Fruit fly (Drosophila melanogaster) Kc167 (cell line): Measurements from ENCODE around the gene CG6675.

Experiments used
- Myc ChIP-seq: fragments of >200 bp; optimal IDR thresholded peaks from 2 replicates; lab custom pipeline; 2017; ENCODE audit warnings: missing external identifiers
- Sin3A ChIP-seq: fragments of >200 bp; optimal IDR thresholded peaks from 2 replicates; lab custom pipeline; 2018; ENCODE audit warnings: missing external identifiers
- h ChIP-seq: fragments of >200 bp; optimal IDR thresholded peaks from 3 replicates; lab custom pipeline; 2018; ENCODE audit warnings: missing external identifiers
- psq ChIP-seq: fragments of >200 bp; optimal IDR thresholded peaks from 2 replicates; lab custom pipeline; 2017; ENCODE audit warnings: missing external identifiers
- ttk ChIP-seq: sonication (Bioruptor generic); optimal IDR thresholded peaks from 2 replicates; lab custom pipeline; 2017; ENCODE audit warnings: missing external identifiers

DNA sequence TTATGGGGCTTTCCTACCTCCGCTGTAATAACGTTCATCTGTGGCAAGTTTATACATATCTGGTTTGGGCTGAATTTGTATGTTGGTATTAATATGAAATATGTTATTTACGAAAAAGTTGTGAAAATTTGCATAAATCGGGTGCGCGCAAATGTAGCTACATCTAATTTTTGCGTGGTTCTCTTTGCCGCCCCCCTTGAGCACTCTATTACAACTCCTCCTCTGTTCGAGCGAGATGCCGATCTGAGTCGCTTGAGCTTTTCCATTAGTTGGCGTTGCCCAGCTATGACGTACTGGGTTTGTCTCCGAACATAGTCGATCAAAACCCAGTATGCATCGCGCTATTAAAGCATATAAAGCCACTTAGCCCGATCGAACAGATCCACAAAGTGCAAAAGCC lies at the start of gene CG6675:
- no peak for TF ChIP-seq h (lab: Kevin White, UChicago)
- no peak for TF ChIP-seq Sin3A (lab: Kevin White, UChicago)
- TF ChIP-seq psq (lab: Kevin White, UChicago) = no peak
- TF ChIP-seq Myc (lab: Kevin White, UChicago) = no peak
- TF ChIP-seq ttk (lab: Kevin White, UChicago) = no peak
